Comparison of ENCODE assay signal across 3 worm cellular contexts in genomic region chrII:574064-574463, ce11.
A peak's percentile ranks its signal among the peaks of the same experiment; 100 is the strongest.
TF ChIP-seq lines count a peak whose summit lies in the region.

No protein-coding gene starts in this region.

TF ChIP-seq in whole organism, L1 larva, 84 proteins besides CTCF, POLR2A, EP300 and RAD21:
- TF ChIP-seq unc-98 (GFP tag; IDR thresholded peaks at IDR 0.05; lab: Robert Waterston, UW), result no peak
- TF ChIP-seq lin-35 (GFP tag; optimal IDR thresholded peaks at IDR 0.05; lab: Kevin White, UChicago), result no peak
- TF ChIP-seq ces-1 (GFP tag; optimal IDR thresholded peaks at IDR 0.05; lab: Kevin White, UChicago), result no peak
- no peak for TF ChIP-seq jun-1 (tag; optimal IDR thresholded peaks at IDR 0.05; lab: Kevin White, UChicago)
- no peak for TF ChIP-seq hlh-4 (tag; optimal IDR thresholded peaks at IDR 0.05; lab: Kevin White, UChicago)
- TF ChIP-seq nhr-71 (tag; optimal IDR thresholded peaks at IDR 0.05; lab: Kevin White, UChicago), result no peak
- TF ChIP-seq ets-5 (GFP tag; IDR thresholded peaks at IDR 0.05; lab: Robert Waterston, UW), result no peak
- TF ChIP-seq nhr-19 (GFP tag; conservative IDR thresholded peaks at IDR 0.05; lab: Robert Waterston, UW), result no peak
- peak; percentile 90 for TF ChIP-seq blmp-1 (tag; optimal IDR thresholded peaks at IDR 0.05; lab: Kevin White, UChicago)
- TF ChIP-seq pax-3 (tag; optimal IDR thresholded peaks at IDR 0.05; lab: Kevin White, UChicago), result no peak
- peak; percentile 81 for TF ChIP-seq nhr-85 (tag; lab: Kevin White, UChicago)
- TF ChIP-seq mef-2 (tag; optimal IDR thresholded peaks at IDR 0.05; lab: Kevin White, UChicago), result no peak
- TF ChIP-seq fkh-4 (tag; optimal IDR thresholded peaks at IDR 0.05; lab: Kevin White, UChicago; ENCODE audit: borderline replicate concordance), result no peak
TF ChIP-seq in whole organism, L1 larva: peak in this region for 2.

TF ChIP-seq in whole organism, L3 larva, 47 proteins besides CTCF, POLR2A, EP300 and RAD21:
- no peak for TF ChIP-seq ZK546.5 (tag; optimal IDR thresholded peaks at IDR 0.05; lab: Kevin White, UChicago)
- TF ChIP-seq lsy-12 (tag; optimal IDR thresholded peaks at IDR 0.05; lab: Kevin White, UChicago), result no peak
- peak; percentile 78 for TF ChIP-seq nhr-23 (tag; optimal IDR thresholded peaks at IDR 0.05; lab: Kevin White, UChicago)
- peak; percentile 61 for TF ChIP-seq nhr-25 (tag; optimal IDR thresholded peaks at IDR 0.05; lab: Kevin White, UChicago)

TF ChIP-seq in whole organism, L4 larva, 104 proteins besides CTCF, POLR2A, EP300 and RAD21:
- TF ChIP-seq aha-1 (tag; lab: Kevin White, UChicago) (peak; percentile 75), pha-4 (GFP tag; IDR thresholded peaks at IDR 0.05; lab: Robert Waterston, UW) (no peak), pha-4 (tag; optimal IDR thresholded peaks at IDR 0.05; lab: Kevin White, UChicago) (no peak), fos-1 (tag; optimal IDR thresholded peaks at IDR 0.05; lab: Kevin White, UChicago) (no peak), jun-1 (tag; optimal IDR thresholded peaks at IDR 0.05; lab: Kevin White, UChicago) (no peak), sdz-12 (GFP tag; optimal IDR thresholded peaks at IDR 0.05; lab: Kevin White, UChicago) (no peak), unc-62 (GFP tag; optimal IDR thresholded peaks at IDR 0.05 in 1 of 2; lab: Kevin White, UChicago) (peak in 1 of 2 experiments; percentile 46), unc-62 (tag; optimal IDR thresholded peaks at IDR 0.05; lab: Kevin White, UChicago) (no peak), F49E8.2 (tag; optimal IDR thresholded peaks at IDR 0.05; lab: Kevin White, UChicago; ENCODE audit: borderline replicate concordance) (no peak), mdl-1 (tag; optimal IDR thresholded peaks at IDR 0.05; lab: Kevin White, UChicago) (no peak), Y105C5A.15 (GFP tag; IDR thresholded peaks at IDR 0.05; lab: Robert Waterston, UW) (no peak), nhr-10 (tag; optimal IDR thresholded peaks at IDR 0.05; lab: Kevin White, UChicago) (no peak), lim-7 (GFP tag; IDR thresholded peaks at IDR 0.05; lab: Robert Waterston, UW) (no peak), lin-39 (tag; optimal IDR thresholded peaks at IDR 0.05; lab: Kevin White, UChicago) (no peak)
TF ChIP-seq in whole organism, L4 larva: peak in this region for 2.

Comparison
In these comparisons a context has a peak if more than half of its experiments do, and no peak if none do; other contexts are left out.
1. Of the 29 proteins assayed by ChIP-seq in both whole organism, L4 larva and whole organism, L1 larva: peak only in whole organism, L4 larva: aha-1; only in whole organism, L1 larva: none; in both: none; in neither: 27; mixed calls (peak in some experiments, not most) for 1.